Fruit fly (Drosophila melanogaster): Measurements from ENCODE around the gene CG7794.

CG7794 gene

dm6 chr3R:18023407-18023806 is at the start of gene CG7794:
Gene CG7794 (plus strand): TSS chr3R:18023707.
- no peak for TF ChIP-seq cnc (optimal IDR thresholded peaks at IDR 0.05)

dm6 chr3R:18004698-18005097 is 18.8 kb upstream of the CG7794 start:
- peak; percentile 6 for TF ChIP-seq kay (GFP tag; ENCODE audit: borderline replicate concordance)
- no peak for TF ChIP-seq Clk (GFP tag; optimal IDR thresholded peaks at IDR 0.05)

dm6 chr3R:18006483-18006882 is 17.0 kb upstream of the CG7794 start:
- TF ChIP-seq CG11617 (GFP tag; optimal IDR thresholded peaks at IDR 0.05) = no peak
- TF ChIP-seq Clk (GFP tag; optimal IDR thresholded peaks at IDR 0.05) = no peak
- no peak for TF ChIP-seq cic (GFP tag; optimal IDR thresholded peaks at IDR 0.05)
- no peak for TF ChIP-seq toe (GFP tag; optimal IDR thresholded peaks at IDR 0.05)
- TF ChIP-seq Mnt (GFP tag; optimal IDR thresholded peaks at IDR 0.05) = no peak
- no peak for TF ChIP-seq cnc (optimal IDR thresholded peaks at IDR 0.05)
- TF ChIP-seq Hr96 (GFP tag; optimal IDR thresholded peaks at IDR 0.05) = no peak
- TF ChIP-seq kay (GFP tag; ENCODE audit: borderline replicate concordance) = no peak
- TF ChIP-seq pad (GFP tag; optimal IDR thresholded peaks at IDR 0.05) = no peak
- no peak for TF ChIP-seq CG5204 (GFP tag; optimal IDR thresholded peaks at IDR 0.05)
- no peak for TF ChIP-seq Crg-1 (GFP tag; optimal IDR thresholded peaks at IDR 0.05)
- no peak for TF ChIP-seq bab1 (GFP tag; optimal IDR thresholded peaks at IDR 0.05)
- no peak for TF ChIP-seq ovo (GFP tag; optimal IDR thresholded peaks at IDR 0.05)
- TF ChIP-seq tj (GFP tag; optimal IDR thresholded peaks at IDR 0.05) = no peak
- TF ChIP-seq CG33017 (tag; optimal IDR thresholded peaks at IDR 0.05) = no peak
- no peak for TF ChIP-seq CG12768 (GFP tag; optimal IDR thresholded peaks at IDR 0.05)
- no peak for TF ChIP-seq CG14711 (tag; optimal IDR thresholded peaks at IDR 0.05)
- no peak for TF ChIP-seq CG1620 (GFP tag; optimal IDR thresholded peaks at IDR 0.05)
- TF ChIP-seq CG7101 (tag; optimal IDR thresholded peaks at IDR 0.05) = no peak
- no peak for TF ChIP-seq CG7045 (GFP tag; optimal IDR thresholded peaks at IDR 0.05)

- no peak for TF ChIP-seq CG7101 (tag; optimal IDR thresholded peaks at IDR 0.05)
- TF ChIP-seq cnc (optimal IDR thresholded peaks at IDR 0.05) = no peak
- no peak for TF ChIP-seq CG7045 (GFP tag; optimal IDR thresholded peaks at IDR 0.05)
- TF ChIP-seq Mnt (GFP tag; optimal IDR thresholded peaks at IDR 0.05) = no peak
- TF ChIP-seq pad (GFP tag; optimal IDR thresholded peaks at IDR 0.05) = no peak
- TF ChIP-seq CG12768 (GFP tag; optimal IDR thresholded peaks at IDR 0.05) = no peak
- no peak for TF ChIP-seq toe (GFP tag; optimal IDR thresholded peaks at IDR 0.05)
Measured at dm6 chr3R:18013149-18013548, 10.4 kb upstream of the CG7794 start.

dm6 chr3R:18015705-18016397 is 7.7 kb upstream of the CG7794 start:
- TF ChIP-seq toe (GFP tag; optimal IDR thresholded peaks at IDR 0.05) (no peak), Crg-1 (GFP tag; optimal IDR thresholded peaks at IDR 0.05) (no peak), CG12768 (GFP tag; optimal IDR thresholded peaks at IDR 0.05) (no peak), CG11617 (GFP tag; optimal IDR thresholded peaks at IDR 0.05) (no peak), cic (GFP tag; optimal IDR thresholded peaks at IDR 0.05) (no peak), cnc (optimal IDR thresholded peaks at IDR 0.05) (no peak), Hr96 (GFP tag; optimal IDR thresholded peaks at IDR 0.05) (no peak), CG5204 (GFP tag; optimal IDR thresholded peaks at IDR 0.05) (no peak), bab1 (GFP tag; optimal IDR thresholded peaks at IDR 0.05) (no peak), CG7045 (GFP tag; optimal IDR thresholded peaks at IDR 0.05) (no peak), ovo (GFP tag; optimal IDR thresholded peaks at IDR 0.05) (no peak), CG14711 (tag; optimal IDR thresholded peaks at IDR 0.05) (no peak), tj (GFP tag; optimal IDR thresholded peaks at IDR 0.05) (no peak), pad (GFP tag; optimal IDR thresholded peaks at IDR 0.05) (no peak), CG33017 (tag; optimal IDR thresholded peaks at IDR 0.05) (no peak), Clk (GFP tag; optimal IDR thresholded peaks at IDR 0.05) (no peak), kay (GFP tag; ENCODE audit: borderline replicate concordance) (no peak), CG7101 (tag; optimal IDR thresholded peaks at IDR 0.05) (no peak)

- TF ChIP-seq Clk (GFP tag; optimal IDR thresholded peaks at IDR 0.05) (peak; percentile 9), CG7101 (tag; optimal IDR thresholded peaks at IDR 0.05) (peak; percentile 47), CG12768 (GFP tag; optimal IDR thresholded peaks at IDR 0.05) (peak; percentile 45), tj (GFP tag; optimal IDR thresholded peaks at IDR 0.05) (peak; percentile 2), CG11617 (GFP tag; optimal IDR thresholded peaks at IDR 0.05) (peak; percentile 4), CG5204 (GFP tag; optimal IDR thresholded peaks at IDR 0.05) (peak; percentile 0), CG33017 (tag; optimal IDR thresholded peaks at IDR 0.05) (peak; percentile 56), CG14711 (tag; optimal IDR thresholded peaks at IDR 0.05) (peak; percentile 49), ovo (GFP tag; optimal IDR thresholded peaks at IDR 0.05) (no peak), bab1 (GFP tag; optimal IDR thresholded peaks at IDR 0.05) (no peak), cnc (optimal IDR thresholded peaks at IDR 0.05) (no peak), pad (GFP tag; optimal IDR thresholded peaks at IDR 0.05) (no peak), CG7045 (GFP tag; optimal IDR thresholded peaks at IDR 0.05) (peak; percentile 24)
Measured at dm6 chr3R:18018828-18019461, 4.6 kb upstream of the CG7794 start, which contains the start of gene DNaseII. Gene DNaseII (plus strand): TSS chr3R:18019375.

DNA sequence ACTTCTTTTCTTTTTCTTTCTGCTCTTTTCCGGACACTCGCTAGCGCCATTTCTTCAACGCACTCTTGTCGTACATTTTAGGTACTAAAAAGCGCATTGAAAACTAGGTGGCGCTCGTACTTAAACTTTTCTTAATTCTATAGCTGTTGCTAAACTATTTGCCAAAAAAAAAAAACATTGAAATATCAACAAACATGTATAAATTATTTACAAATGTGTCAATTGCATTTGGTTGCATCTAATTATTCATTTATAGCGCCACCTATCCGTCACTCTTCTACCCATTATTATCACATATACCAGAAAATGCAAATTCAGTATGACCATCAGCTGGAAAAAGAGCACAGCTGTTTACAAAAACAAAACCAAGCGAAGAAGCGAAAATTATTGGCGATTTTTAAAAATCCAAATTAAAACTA is 2.2 kb upstream of the CG7794 start, which contains the start of gene CG7785:
TSS of gene CG7785 (plus strand) at position 340 of the 419 bp plus-strand sequence.
- TF ChIP-seq CG14711 (tag; optimal IDR thresholded peaks at IDR 0.05) (peak; percentile 34), CG7045 (GFP tag; optimal IDR thresholded peaks at IDR 0.05) (peak; percentile 25), kay (GFP tag; ENCODE audit: borderline replicate concordance) (no peak), CG33017 (tag; optimal IDR thresholded peaks at IDR 0.05) (no peak), CG11617 (GFP tag; optimal IDR thresholded peaks at IDR 0.05) (no peak), CG1620 (GFP tag; optimal IDR thresholded peaks at IDR 0.05) (peak; percentile 63), Mnt (GFP tag; optimal IDR thresholded peaks at IDR 0.05) (peak; percentile 23), Hr96 (GFP tag; optimal IDR thresholded peaks at IDR 0.05) (peak; percentile 75), CG5204 (GFP tag; optimal IDR thresholded peaks at IDR 0.05) (peak; percentile 1), CG7101 (tag; optimal IDR thresholded peaks at IDR 0.05) (peak; percentile 37), CG12768 (GFP tag; optimal IDR thresholded peaks at IDR 0.05) (no peak), bab1 (GFP tag; optimal IDR thresholded peaks at IDR 0.05) (peak; percentile 55), Clk (GFP tag; optimal IDR thresholded peaks at IDR 0.05) (no peak), Crg-1 (GFP tag; optimal IDR thresholded peaks at IDR 0.05) (peak; percentile 49), ovo (GFP tag; optimal IDR thresholded peaks at IDR 0.05) (no peak), cnc (optimal IDR thresholded peaks at IDR 0.05) (no peak), cic (GFP tag; optimal IDR thresholded peaks at IDR 0.05) (no peak), toe (GFP tag; optimal IDR thresholded peaks at IDR 0.05) (peak; percentile 54), tj (GFP tag; optimal IDR thresholded peaks at IDR 0.05) (no peak), pad (GFP tag; optimal IDR thresholded peaks at IDR 0.05) (peak; percentile 42)

Measured in whole organism, adult.